Fruit fly (Drosophila melanogaster) whole organism, embryonic: ENCODE results near the gene CG42828.

ENCODE experiments used
- CG10274 ChIP-seq: fragments of 200-800 bp; sonication (Bioruptor generic); optimal IDR thresholded peaks from 3 replicates; lab custom pipeline; 2017; ENCODE audit warnings: missing biosample characterization, mild to moderate bottlenecking, missing genetic modification characterization
- CG10321 ChIP-seq: fragments of 200-800 bp; sonication (Bioruptor generic); IDR thresholded peaks from 2 replicates; pipeline ENCODE4 v1.3.6; 2022; ENCODE audit warnings: missing biosample characterization, missing genetic modification characterization
- CG10462 ChIP-seq: fragments of 200-800 bp; sonication (Bioruptor generic); optimal IDR thresholded peaks from 2 replicates; lab custom pipeline; 2016; ENCODE audit warnings: missing biosample characterization, missing genetic modification characterization
- CG10979 ChIP-seq: fragments of 200-800 bp; sonication (Bioruptor generic); optimal IDR thresholded peaks from 2 replicates; lab custom pipeline; 2018; ENCODE audit warnings: missing biosample characterization, mild to moderate bottlenecking, missing genetic modification characterization, moderate library complexity
- CG11398 ChIP-seq: fragments of 200-800 bp; sonication (Bioruptor generic); optimal IDR thresholded peaks from 2 replicates; lab custom pipeline; 2016; ENCODE audit warnings: missing biosample characterization, missing genetic modification characterization
- CG11695 ChIP-seq: fragments of 200-800 bp; sonication (Bioruptor generic); IDR thresholded peaks from 3 replicates; pipeline ENCODE4 v1.3.6; 2022; ENCODE audit warnings: missing biosample characterization, missing genetic modification characterization
- CG16863 ChIP-seq: fragments of 200-800 bp; sonication (Bioruptor generic); optimal IDR thresholded peaks from 3 replicates; lab custom pipeline; 2016; ENCODE audit warnings: missing biosample characterization, missing genetic modification characterization
- CG17186 ChIP-seq: fragments of 200-800 bp; sonication (Bioruptor generic); optimal IDR thresholded peaks from 3 replicates; lab custom pipeline; 2017; ENCODE audit warnings: missing biosample characterization, missing genetic modification reagents, missing genetic modification characterization
- CG17385 ChIP-seq: fragments of 200-800 bp; sonication (Bioruptor generic); optimal IDR thresholded peaks from 3 replicates; lab custom pipeline; 2018; ENCODE audit warnings: missing biosample characterization, mild to moderate bottlenecking, missing genetic modification characterization
- CG17912 ChIP-seq: fragments of 200-800 bp; sonication (Bioruptor generic); optimal IDR thresholded peaks from 2 replicates; lab custom pipeline; 2018; ENCODE audit warnings: missing biosample characterization, mild to moderate bottlenecking, missing genetic modification characterization
- CG18599 ChIP-seq: fragments of 200-800 bp; sonication (Bioruptor generic); optimal IDR thresholded peaks from 3 replicates; lab custom pipeline; 2017; ENCODE audit warnings: missing biosample characterization, missing genetic modification characterization, mild to moderate bottlenecking, moderate library complexity, missing genetic modification reagents
- CG30431 ChIP-seq: fragments of 200-800 bp; sonication (Bioruptor generic); optimal IDR thresholded peaks from 2 replicates; lab custom pipeline; 2017; ENCODE audit warnings: missing biosample characterization, missing genetic modification characterization
- CG3163 ChIP-seq: fragments of 200-800 bp; sonication (Bioruptor generic); optimal IDR thresholded peaks from 3 replicates; lab custom pipeline; 2016; ENCODE audit warnings: missing biosample characterization, missing genetic modification characterization
- CG3281 ChIP-seq: fragments of 200-800 bp; sonication (Bioruptor generic); optimal IDR thresholded peaks from 3 replicates; lab custom pipeline; 2017; ENCODE audit warnings: missing biosample characterization, mild to moderate bottlenecking, missing genetic modification characterization
- CG6765 ChIP-seq: fragments of 200-800 bp; sonication (Bioruptor generic); optimal IDR thresholded peaks from 3 replicates; lab custom pipeline; 2017; ENCODE audit warnings: missing biosample characterization, mild to moderate bottlenecking, missing genetic modification characterization
- CG7786 ChIP-seq: fragments of 200-800 bp; sonication (Bioruptor generic); optimal IDR thresholded peaks from 2 replicates; lab custom pipeline; 2016; ENCODE audit warnings: missing biosample characterization, missing genetic modification characterization
- CG7987 ChIP-seq: fragments of 200-800 bp; sonication (Bioruptor generic); optimal IDR thresholded peaks from 2 replicates; lab custom pipeline; 2018; ENCODE audit warnings: missing biosample characterization, mild to moderate bottlenecking, missing genetic modification characterization, moderate library complexity
- CG8478 ChIP-seq: fragments of >200 bp; optimal IDR thresholded peaks from 2 replicates; lab custom pipeline; 2018
- CG9797 ChIP-seq: fragments of 200-800 bp; sonication (Bioruptor generic); optimal IDR thresholded peaks from 3 replicates; lab custom pipeline; 2018; ENCODE audit warnings: missing biosample characterization, mild to moderate bottlenecking, missing genetic modification characterization
- CG9817 ChIP-seq: fragments of 200-800 bp; sonication (Bioruptor generic); optimal IDR thresholded peaks from 2 replicates; lab custom pipeline; 2018; ENCODE audit warnings: missing biosample characterization, mild to moderate bottlenecking, missing genetic modification characterization, moderate library complexity
- CkIIα-i1 ChIP-seq: fragments of 200-800 bp; sonication (Bioruptor generic); IDR thresholded peaks from 2 replicates; pipeline ENCODE4 v1.3.6; 2022; ENCODE audit warnings: missing biosample characterization, missing genetic modification characterization
- D ChIP-seq, 2 experiments: fragments of 200-800 bp in 1 of 2; fragments of >200 bp in 1 of 2; sonication (Bioruptor generic) in 1 of 2; optimal IDR thresholded peaks; 2 replicates in 1 of 2; 3 replicates in 1 of 2; lab custom pipeline; 2017; ENCODE audit warnings: mild to moderate bottlenecking in 1 of 2, missing biosample characterization in 1 of 2, missing genetic modification characterization in 1 of 2, missing genetic modification reagents in 1 of 2
- Drgx ChIP-seq: fragments of 200-800 bp; sonication (Bioruptor generic); IDR thresholded peaks from 2 replicates; pipeline ENCODE4 v1.3.6; 2022; ENCODE audit warnings: missing biosample characterization, missing genetic modification characterization
- Ets97D ChIP-seq: fragments of 200-800 bp; sonication (Bioruptor generic); optimal IDR thresholded peaks from 3 replicates; lab custom pipeline; 2016; ENCODE audit warnings: missing biosample characterization, missing genetic modification characterization
- HLHmδ ChIP-seq: fragments of 200-800 bp; sonication (Bioruptor generic); optimal IDR thresholded peaks from 2 replicates; lab custom pipeline; 2018; ENCODE audit warnings: missing biosample characterization, mild to moderate bottlenecking, missing genetic modification characterization, moderate library complexity
- Hand ChIP-seq: fragments of 200-800 bp; sonication (Bioruptor generic); optimal IDR thresholded peaks from 2 replicates; lab custom pipeline; 2017; ENCODE audit warnings: mild to moderate bottlenecking, missing biosample characterization, missing genetic modification reagents, missing genetic modification characterization
- Pdp1 ChIP-seq, 2 experiments: fragments of 200-800 bp; sonication (Bioruptor generic); optimal IDR thresholded peaks; 3 replicates each; lab custom pipeline; 2016; ENCODE audit warnings: missing biosample characterization in 2 of 2, missing genetic modification characterization in 2 of 2, mild to moderate bottlenecking in 1 of 2, moderate library complexity in 1 of 2
- Poxn ChIP-seq: fragments of 200-800 bp; sonication (Bioruptor generic); IDR thresholded peaks from 2 replicates; pipeline ENCODE4 v1.3.6; 2022; ENCODE audit warnings: missing biosample characterization, missing genetic modification characterization
- Ravus ChIP-seq: fragments of 200-800 bp; sonication (Bioruptor generic); IDR thresholded peaks from 2 replicates; pipeline ENCODE4 v1.3.6; 2022; ENCODE audit warnings: missing biosample characterization, missing genetic modification characterization
- Sry-δ ChIP-seq: fragments of 200-800 bp; sonication (Bioruptor generic); optimal IDR thresholded peaks from 2 replicates; lab custom pipeline; 2016; ENCODE audit warnings: missing biosample characterization, missing genetic modification characterization
- Vsx1 ChIP-seq: fragments of 200-800 bp; sonication (Bioruptor generic); optimal IDR thresholded peaks from 2 replicates; lab custom pipeline; 2017; ENCODE audit warnings: missing biosample characterization, mild to moderate bottlenecking, missing genetic modification characterization, missing genetic modification reagents
- bab2 ChIP-seq: fragments of 200-800 bp; sonication (Bioruptor generic); optimal IDR thresholded peaks from 2 replicates; lab custom pipeline; 2016; ENCODE audit warnings: missing biosample characterization, missing genetic modification characterization
- croc ChIP-seq: fragments of 200-800 bp; sonication (Bioruptor generic); conservative IDR thresholded peaks from 3 replicates; pipeline ENCODE4 v1.3.6; 2022; ENCODE audit warnings: missing biosample characterization, missing genetic modification characterization
- crol ChIP-seq: fragments of 200-800 bp; sonication (Bioruptor generic); IDR thresholded peaks from 2 replicates; pipeline ENCODE4 v1.3.6; 2022; ENCODE audit warnings: missing biosample characterization, missing genetic modification characterization
- en ChIP-seq: fragments of 200-800 bp; sonication (Bioruptor generic); optimal IDR thresholded peaks from 2 replicates; lab custom pipeline; 2016; ENCODE audit warnings: missing biosample characterization, missing genetic modification characterization
- gem ChIP-seq: fragments of 200-800 bp; sonication (Bioruptor generic); optimal IDR thresholded peaks from 2 replicates; lab custom pipeline; 2019; ENCODE audit warnings: missing biosample characterization, mild to moderate bottlenecking, missing genetic modification characterization, moderate library complexity
- ham ChIP-seq: fragments of 200-800 bp; sonication (Bioruptor generic); IDR thresholded peaks from 2 replicates; pipeline ENCODE4 v1.3.6; 2022; ENCODE audit warnings: missing biosample characterization, missing genetic modification characterization
- ro ChIP-seq: fragments of 200-800 bp; sonication (Bioruptor generic); IDR thresholded peaks from 2 replicates; pipeline ENCODE4 v1.3.6; 2022; ENCODE audit warnings: missing biosample characterization, missing genetic modification characterization
- scrt ChIP-seq: fragments of 200-800 bp; sonication (Bioruptor generic); optimal IDR thresholded peaks from 2 replicates; lab custom pipeline; 2018; ENCODE audit warnings: missing biosample characterization, mild to moderate bottlenecking, missing genetic modification characterization, moderate library complexity
- tin ChIP-seq: fragments of 200-800 bp; sonication (Bioruptor generic); optimal IDR thresholded peaks from 3 replicates; lab custom pipeline; 2016; ENCODE audit warnings: missing biosample characterization, missing genetic modification characterization
- tx ChIP-seq: fragments of 200-800 bp; sonication (Bioruptor generic); optimal IDR thresholded peaks from 2 replicates; lab custom pipeline; 2016; ENCODE audit warnings: missing biosample characterization, missing genetic modification characterization
- unc-4 ChIP-seq: fragments of 200-800 bp; sonication (Bioruptor generic); IDR thresholded peaks from 2 replicates; pipeline ENCODE4 v1.3.6; 2022; ENCODE audit warnings: missing biosample characterization, missing genetic modification characterization; ENCODE audit not compliant: partially characterized antibody
- yki ChIP-seq: fragments of >200 bp; optimal IDR thresholded peaks from 3 replicates; lab custom pipeline; 2018
- zfh2 ChIP-seq: fragments of 200-800 bp; sonication (Bioruptor generic); optimal IDR thresholded peaks from 2 replicates; lab custom pipeline; 2016; ENCODE audit warnings: missing biosample characterization, missing genetic modification characterization

CG42828 gene

dm6 chr3R:23347432-23348305 lies 25.8 kb upstream of the CG42828 start, which contains the start of gene PolE1 (continued):
- TF ChIP-seq CG6765 (GFP tag; lab: Kevin White, UChicago) (no peak), Drgx (GFP tag; lab: Robert Waterston, UW) (no peak), Ravus (GFP tag; lab: Robert Waterston, UW) (no peak), CG9817 (tag; lab: Kevin White, UChicago) (no peak)
- TF ChIP-seq, all 482 proteins: peak for 88

DNA sequence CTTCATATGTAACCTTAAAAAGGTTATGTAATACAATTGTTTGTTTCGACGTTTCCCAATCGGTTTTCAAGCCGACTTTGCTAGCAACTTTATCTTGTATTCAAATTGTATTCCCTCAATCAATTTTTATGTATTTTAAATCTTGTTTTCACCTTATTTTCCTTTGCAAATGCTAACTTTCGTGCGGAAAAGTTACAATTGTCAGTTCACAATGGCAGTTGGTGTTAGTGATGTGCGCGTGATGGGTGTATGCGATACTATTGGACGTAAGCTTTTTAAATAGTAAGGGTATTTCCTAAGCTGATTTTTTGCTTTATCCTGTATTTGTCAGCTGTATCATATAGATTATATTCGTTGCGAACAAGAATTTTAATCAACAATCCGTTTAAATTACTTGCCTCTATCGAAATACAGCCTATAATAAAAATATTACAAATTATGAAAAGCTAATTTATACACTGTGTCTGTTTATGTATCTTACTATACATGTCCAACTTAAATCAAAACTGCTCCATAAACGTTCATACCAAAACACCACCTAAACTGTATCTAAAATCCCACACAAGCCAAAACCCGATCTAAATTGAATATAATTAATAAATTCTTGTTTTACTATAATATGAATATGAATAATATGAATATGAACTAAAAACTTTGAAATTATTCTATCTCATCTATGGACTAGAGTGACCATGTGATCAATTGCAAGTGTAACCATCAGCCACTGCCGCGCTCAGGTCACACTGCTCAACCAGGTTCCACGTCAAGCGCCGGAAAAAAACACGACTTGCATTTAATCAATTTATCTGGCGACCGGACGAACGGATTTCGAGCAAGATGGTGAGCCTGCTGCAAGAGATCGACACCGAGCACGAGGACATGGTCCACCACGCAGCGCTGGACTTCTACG lies 17.4 kb upstream of the CG42828 start, which contains the start of the genes ATPsynCF6 and Sec13:
Gene ATPsynCF6, minus strand, starts transcription at position 236 of the 910 bp plus-strand sequence.
Gene Sec13, plus strand, starts transcription at position 450 of the 910 bp plus-strand sequence.
- TF ChIP-seq CG3281 (GFP tag; lab: Kevin White, UChicago) = peak; percentile 62
- TF ChIP-seq ro (GFP tag; lab: Robert Waterston, UW) = no peak
- TF ChIP-seq CG8478 (lab: Kevin White, UChicago) = no peak
- no peak for TF ChIP-seq CkIIα-i1 (GFP tag; lab: Robert Waterston, UW)
- TF ChIP-seq CG7786 (GFP tag; lab: Kevin White, UChicago) = no peak
- TF ChIP-seq CG18599 (GFP tag; lab: Kevin White, UChicago) = peak; percentile 66
- TF ChIP-seq unc-4 = peak; percentile 82
- TF ChIP-seq CG11695 (GFP tag; lab: Robert Waterston, UW) = 0 out of 3 replicates have a peak, but pooled peaks have one; percentile 54
- peak; percentile 57 for TF ChIP-seq tin (GFP tag; lab: Kevin White, UChicago)
- no peak for TF ChIP-seq CG16863 (GFP tag; lab: Kevin White, UChicago)
- no peak for TF ChIP-seq CG10462 (GFP tag; lab: Kevin White, UChicago)
- no peak for TF ChIP-seq ham
- no peak for TF ChIP-seq yki (lab: Kevin White, UChicago)
- TF ChIP-seq croc = peak; percentile 38; the same call in 2 of the 3 replicates
- TF ChIP-seq CG9797 (GFP tag; lab: Kevin White, UChicago) = peak; percentile 72
- peak; percentile 71 for TF ChIP-seq gem (tag; lab: Kevin White, UChicago)
- TF ChIP-seq scrt (GFP tag; lab: Kevin White, UChicago) = no peak
- no peak for TF ChIP-seq Hand (GFP tag; lab: Kevin White, UChicago)
- peak; percentile 44 for TF ChIP-seq CG17385 (GFP tag; lab: Kevin White, UChicago)
- peak; percentile 46 for TF ChIP-seq CG10979 (tag; lab: Kevin White, UChicago)
- no peak for TF ChIP-seq CG7987 (GFP tag; lab: Kevin White, UChicago)
- peak; percentile 27 for TF ChIP-seq Ets97D (GFP tag; lab: Kevin White, UChicago)
- peak; percentile 5 for TF ChIP-seq CG30431 (GFP tag; lab: Kevin White, UChicago)
- peak; percentile 3; the same call in 1 of the 2 replicates for TF ChIP-seq Poxn (GFP tag; lab: Robert Waterston, UW)
- TF ChIP-seq CG9817 (tag; lab: Kevin White, UChicago) = peak; percentile 61
- no peak for TF ChIP-seq CG3163 (GFP tag; lab: Kevin White, UChicago)
- peak; percentile 91 for TF ChIP-seq Sry-δ (GFP tag; lab: Kevin White, UChicago)
- TF ChIP-seq crol (GFP tag; lab: Robert Waterston, UW) = no peak
- TF ChIP-seq CG17912 = no peak
- no peak for TF ChIP-seq D (optimal IDR thresholded peaks at IDR 0.05; lab: Kevin White, UChicago)
- TF ChIP-seq D (GFP tag; optimal IDR thresholded peaks at IDR 0.05; lab: Kevin White, UChicago) = peak; percentile 45
- no peak for TF ChIP-seq CG10274 (GFP tag; lab: Kevin White, UChicago)
- peak; percentile 25 to 99 for TF ChIP-seq Pdp1 (GFP tag; optimal IDR thresholded peaks at IDR 0.05; lab: Kevin White, UChicago)
- peak; percentile 15 for TF ChIP-seq CG17186 (GFP tag; lab: Kevin White, UChicago)
- TF ChIP-seq tx (GFP tag; lab: Kevin White, UChicago) = no peak
- TF ChIP-seq Vsx1 (GFP tag; lab: Kevin White, UChicago) = no peak
- TF ChIP-seq bab2 (GFP tag; lab: Kevin White, UChicago) = peak; percentile 48
- no peak for TF ChIP-seq HLHmδ
- no peak for TF ChIP-seq en (GFP tag; lab: Kevin White, UChicago)
- TF ChIP-seq CG11398 (GFP tag; lab: Kevin White, UChicago) = no peak
- TF ChIP-seq zfh2 (GFP tag; lab: Kevin White, UChicago) = peak; percentile 31
- TF ChIP-seq CG10321 = no peak
